Worm (Caenorhabditis elegans) whole organism, young adult: ENCODE measurements around the gene srlf-27.
A peak's percentile ranks its signal among the peaks of the same experiment; 100 is the strongest.

Experiments used
- B0035.1 ChIP-seq: sonication (generic microtip); optimal IDR thresholded peaks from 2 replicates; lab custom pipeline; 2016; ENCODE audit warnings: missing genetic modification characterization, mild to moderate bottlenecking, missing compliant biosample characterization, missing genotype, missing genetic modification reagents
- B0336.3 ChIP-seq: fragments of 200-800 bp; sonication (Bioruptor generic); IDR thresholded peaks from 2 replicates; pipeline ENCODE4 v1.3.6; 2022; ENCODE audit warnings: missing genetic modification characterization, missing compliant biosample characterization
- C06A6.2 ChIP-seq: fragments of 200-800 bp; sonication (Bioruptor generic); conservative IDR thresholded peaks from 2 replicates; pipeline ENCODE4 v1.3.6; 2022; ENCODE audit warnings: missing genetic modification characterization, missing compliant biosample characterization
- F10E7.11 ChIP-seq: sonication (generic microtip); optimal IDR thresholded peaks from 2 replicates; lab custom pipeline; 2017; ENCODE audit warnings: mild to moderate bottlenecking, missing genetic modification characterization, moderate library complexity, missing compliant biosample characterization
- F37B4.10 ChIP-seq: fragments of 200-800 bp; sonication (Bioruptor generic); IDR thresholded peaks from 2 replicates; pipeline ENCODE4 v1.3.6; 2022; ENCODE audit warnings: missing genetic modification characterization, missing compliant biosample characterization
- F39B2.1 ChIP-seq: fragments of 200-800 bp; sonication (Bioruptor generic); IDR thresholded peaks from 2 replicates; pipeline ENCODE4 v1.3.6; 2022; ENCODE audit warnings: missing genetic modification reagents, missing genetic modification characterization, missing compliant biosample characterization
- F57A8.1 ChIP-seq: fragments of 200-800 bp; sonication (Bioruptor generic); optimal IDR thresholded peaks from 2 replicates; lab custom pipeline; 2018; ENCODE audit warnings: mild to moderate bottlenecking, missing genetic modification characterization, moderate library complexity, missing compliant biosample characterization
- Y53F4B.3 ChIP-seq: fragments of 200-800 bp; sonication (Bioruptor generic); IDR thresholded peaks from 2 replicates; pipeline ENCODE4 v1.3.6; 2022; ENCODE audit warnings: missing genetic modification reagents, missing genetic modification characterization, missing compliant biosample characterization
- Y95B8A.8 ChIP-seq: fragments of 200-800 bp; sonication (Bioruptor generic); IDR thresholded peaks from 2 replicates; pipeline ENCODE4 v1.3.6; 2022; ENCODE audit warnings: missing genetic modification reagents, missing genetic modification characterization, missing compliant biosample characterization
- akir-1 ChIP-seq: fragments of 200-800 bp; sonication (Bioruptor generic); optimal IDR thresholded peaks from 2 replicates; lab custom pipeline; 2018; ENCODE audit warnings: mild to moderate bottlenecking, missing genetic modification characterization, moderate library complexity, missing compliant biosample characterization
- ama-1 ChIP-seq, 3 experiments: fragments of 150-350 bp in 1 of 3; sonication (generic microtip) in 2 of 3; optimal IDR thresholded peaks; 2 replicates each; lab custom pipeline; 2014 to 2018; ENCODE audit warnings: missing biosample characterization in 2 of 3, missing genetic modification characterization in 2 of 3, missing genetic modification reagents in 2 of 3
- attf-6 ChIP-seq: fragments of 200-800 bp; sonication (Bioruptor generic); IDR thresholded peaks from 2 replicates; pipeline ENCODE4 v1.3.6; 2022; ENCODE audit warnings: missing genetic modification reagents, missing genetic modification characterization, missing compliant biosample characterization
- bed-1 ChIP-seq: fragments of 200-800 bp; sonication (Bioruptor generic); IDR thresholded peaks from 2 replicates; pipeline ENCODE4 v1.3.6; 2022; ENCODE audit warnings: missing genetic modification reagents, missing genetic modification characterization, missing compliant biosample characterization
- ccch-3 ChIP-seq: fragments of 200-800 bp; sonication (Bioruptor generic); optimal IDR thresholded peaks from 2 replicates; lab custom pipeline; 2018; ENCODE audit warnings: mild to moderate bottlenecking, missing genetic modification characterization, missing compliant biosample characterization
- ceh-100 ChIP-seq: fragments of 200-800 bp; sonication (Bioruptor generic); IDR thresholded peaks from 2 replicates; pipeline ENCODE4 v1.3.6; 2022; ENCODE audit warnings: missing genetic modification reagents, missing genetic modification characterization, missing compliant biosample characterization
- ceh-58 ChIP-seq: fragments of 200-800 bp; sonication (Bioruptor generic); IDR thresholded peaks from 2 replicates; pipeline ENCODE4 v1.3.6; 2022; ENCODE audit warnings: missing genetic modification characterization, missing compliant biosample characterization
- die-1 ChIP-seq: sonication (generic microtip); optimal IDR thresholded peaks from 2 replicates; lab custom pipeline; 2016; ENCODE audit warnings: missing genotype, mild to moderate bottlenecking, missing genetic modification characterization, missing compliant biosample characterization
- dox-1 ChIP-seq: fragments of 200-800 bp; sonication (Bioruptor generic); IDR thresholded peaks from 2 replicates; pipeline ENCODE4 v1.3.6; 2022; ENCODE audit warnings: missing genetic modification reagents, missing genetic modification characterization, missing compliant biosample characterization
- ekl-4 ChIP-seq: fragments of 200-800 bp; sonication (Bioruptor generic); IDR thresholded peaks from 2 replicates; pipeline ENCODE4 v1.3.6; 2022; ENCODE audit warnings: missing genetic modification reagents, missing genetic modification characterization, missing compliant biosample characterization
- fkh-3 ChIP-seq: sonication (generic microtip); optimal IDR thresholded peaks from 2 replicates; lab custom pipeline; 2016; ENCODE audit warnings: mild to moderate bottlenecking, missing genetic modification characterization, missing compliant biosample characterization
- gei-17 ChIP-seq: fragments of 200-800 bp; sonication (Bioruptor generic); optimal IDR thresholded peaks from 2 replicates; lab custom pipeline; 2018; ENCODE audit warnings: mild to moderate bottlenecking, missing genetic modification characterization, missing compliant biosample characterization
- him-1 ChIP-seq: sonication (generic microtip); optimal IDR thresholded peaks from 2 replicates; lab custom pipeline; 2016; ENCODE audit warnings: missing genotype, missing genetic modification reagents, missing genetic modification characterization, missing compliant biosample characterization
- hrde-1 ChIP-seq: sonication (generic microtip); optimal IDR thresholded peaks from 2 replicates; lab custom pipeline; 2016; ENCODE audit warnings: missing genetic modification characterization, mild to moderate bottlenecking, missing compliant biosample characterization, moderate library complexity, missing genotype, missing genetic modification reagents, borderline replicate concordance
- lag-1 ChIP-seq: fragments of 200-800 bp; sonication (Bioruptor generic); IDR thresholded peaks from 2 replicates; pipeline ENCODE4 v1.3.6; 2022; ENCODE audit warnings: missing genetic modification reagents, missing genetic modification characterization, missing compliant biosample characterization
- lin-54 ChIP-seq: fragments of 200-800 bp; sonication (Bioruptor generic); optimal IDR thresholded peaks from 2 replicates; lab custom pipeline; 2018; ENCODE audit warnings: mild to moderate bottlenecking, missing genetic modification characterization, missing compliant biosample characterization
- lsl-1 ChIP-seq: fragments of 200-800 bp; sonication (Bioruptor generic); optimal IDR thresholded peaks from 2 replicates; lab custom pipeline; 2018; ENCODE audit warnings: mild to moderate bottlenecking, missing genetic modification characterization, moderate library complexity, missing compliant biosample characterization
- mcd-1 ChIP-seq: fragments of 200-800 bp; sonication (Bioruptor generic); IDR thresholded peaks from 2 replicates; pipeline ENCODE4 v1.3.6; 2022; ENCODE audit warnings: missing genetic modification reagents, missing genetic modification characterization, missing compliant biosample characterization
- mes-4 ChIP-seq: sonication (generic microtip); optimal IDR thresholded peaks from 2 replicates; lab custom pipeline; 2016; ENCODE audit warnings: missing genotype, missing genetic modification characterization, missing compliant biosample characterization
- nhr-80 ChIP-seq: sonication (generic microtip); optimal IDR thresholded peaks from 2 replicates; lab custom pipeline; 2016; ENCODE audit warnings: missing genetic modification characterization, missing compliant biosample characterization
- nhr-90 ChIP-seq: sonication (generic microtip); optimal IDR thresholded peaks from 2 replicates; lab custom pipeline; 2016; ENCODE audit warnings: missing genotype, mild to moderate bottlenecking, missing genetic modification characterization, missing compliant biosample characterization
- pha-4 ChIP-seq: fragments of 150-350 bp; sonication (generic microtip); optimal IDR thresholded peaks from 2 replicates; lab custom pipeline; 2014; ENCODE audit warnings: missing biosample characterization, missing genetic modification reagents, missing genetic modification characterization
- rcor-1 ChIP-seq: fragments of 200-800 bp; sonication (Bioruptor generic); IDR thresholded peaks from 2 replicates; pipeline ENCODE4 v1.3.6; 2022; ENCODE audit warnings: missing genetic modification reagents, missing genetic modification characterization, missing compliant biosample characterization
- rpc-1 ChIP-seq, 2 experiments: fragments of 150-350 bp in 1 of 2; sonication (generic microtip) in 1 of 2; optimal IDR thresholded peaks; 2 replicates each; lab custom pipeline; 2014 to 2018; ENCODE audit warnings: missing biosample characterization in 1 of 2, missing genetic modification characterization in 1 of 2, missing genetic modification reagents in 1 of 2, missing genotype in 1 of 2
- sdz-38 ChIP-seq: sonication (generic microtip); optimal IDR thresholded peaks from 2 replicates; lab custom pipeline; 2016; ENCODE audit warnings: missing genotype, missing genetic modification characterization, missing compliant biosample characterization
- snpc-1.3 ChIP-seq: sonication (generic microtip); optimal IDR thresholded peaks from 2 replicates; lab custom pipeline; 2017; ENCODE audit warnings: missing genetic modification characterization, mild to moderate bottlenecking, missing compliant biosample characterization, antibody characterized with exemption, moderate library complexity, missing genotype, missing genetic modification reagents; ENCODE audit not compliant: insufficient read depth
- snpc-4 ChIP-seq, 5 experiments: fragments of 150-350 bp in 1 of 5; sonication (generic microtip) in 4 of 5; optimal IDR thresholded peaks; 2 replicates each; lab custom pipeline; 2014 to 2018; ENCODE audit warnings: missing genetic modification characterization in 5 of 5, missing biosample characterization in 3 of 5, antibody characterized with exemption in 2 of 5, mild to moderate bottlenecking in 2 of 5, missing compliant biosample characterization in 2 of 5, missing genotype in 2 of 5, moderate library complexity in 2 of 5, missing genetic modification reagents in 1 of 5
- zfh-2 ChIP-seq: fragments of 200-800 bp; sonication (Bioruptor generic); conservative IDR thresholded peaks from 2 replicates; pipeline ENCODE4 v1.3.6; 2022; ENCODE audit warnings: missing genetic modification reagents, missing genetic modification characterization, missing compliant biosample characterization
- ztf-3 ChIP-seq: fragments of 200-800 bp; sonication (Bioruptor generic); optimal IDR thresholded peaks from 2 replicates; lab custom pipeline; 2018; ENCODE audit warnings: mild to moderate bottlenecking, missing genetic modification characterization, missing compliant biosample characterization

The srlf-27 gene

ce11 chrIV:14621117-14621516, 16.4 kb upstream of the srlf-27 start:
- TF ChIP-seq gei-17 (GFP tag; lab: Kevin White, UChicago), result no peak
- no peak for TF ChIP-seq nhr-80 (tag; lab: Kevin White, UChicago)
- no peak for TF ChIP-seq Y95B8A.8 (GFP tag; lab: Robert Waterston, UW)
- no peak for TF ChIP-seq mcd-1 (GFP tag; lab: Robert Waterston, UW)
- TF ChIP-seq B0035.1, result no peak
- TF ChIP-seq ccch-3 (GFP tag; lab: Kevin White, UChicago), result no peak
- TF ChIP-seq rcor-1 (GFP tag; lab: Robert Waterston, UW), result no peak
- TF ChIP-seq akir-1 (GFP tag; lab: Kevin White, UChicago), result no peak
- no peak for TF ChIP-seq attf-6 (GFP tag; lab: Robert Waterston, UW)
- TF ChIP-seq F37B4.10 (GFP tag; lab: Robert Waterston, UW), result no peak
- no peak for TF ChIP-seq F10E7.11
- no peak for TF ChIP-seq ama-1 (optimal IDR thresholded peaks at IDR 0.05; lab: Kevin White, UChicago)
- no peak for TF ChIP-seq ama-1 (GFP tag; optimal IDR thresholded peaks at IDR 0.05; lab: Kevin White, UChicago)
- TF ChIP-seq ztf-3 (GFP tag; lab: Kevin White, UChicago), result no peak
- TF ChIP-seq B0336.3, result no peak
- TF ChIP-seq bed-1 (GFP tag; lab: Robert Waterston, UW), result no peak
- TF ChIP-seq, all 124 proteins: peak for 0

ce11 chrIV:14622109-14622508, 15.4 kb upstream of the srlf-27 start:
- TF ChIP-seq F57A8.1 (GFP tag; lab: Kevin White, UChicago), result no peak
- TF ChIP-seq rpc-1 (optimal IDR thresholded peaks at IDR 0.05; lab: Kevin White, UChicago), result no peak
- no peak for TF ChIP-seq rpc-1 (tag; optimal IDR thresholded peaks at IDR 0.05; lab: Kevin White, UChicago)
- TF ChIP-seq Y53F4B.3, result no peak
- TF ChIP-seq zfh-2, result peak; percentile 74
- no peak for TF ChIP-seq F10E7.11
- TF ChIP-seq dox-1 (GFP tag; lab: Robert Waterston, UW), result 0 out of 2 replicates have a peak, but pooled peaks have one; percentile 33
- TF ChIP-seq ekl-4 (GFP tag; lab: Robert Waterston, UW), result 0 out of 2 replicates have a peak, but pooled peaks have one; percentile 4
- TF ChIP-seq die-1, result peak; percentile 10
- TF ChIP-seq C06A6.2 (GFP tag; lab: Robert Waterston, UW), result no peak
- TF ChIP-seq, all 124 proteins: peak for 4

ce11 chrIV:14631726-14632125, 5.8 kb upstream of the srlf-27 start:
- no peak for TF ChIP-seq snpc-4 (GFP tag; optimal IDR thresholded peaks at IDR 0.05; lab: Kevin White, UChicago)
- peak in 1 of 4 experiments; percentile 56 for TF ChIP-seq snpc-4 (tag; optimal IDR thresholded peaks at IDR 0.05; lab: Kevin White, UChicago)
- peak; percentile 58 for TF ChIP-seq attf-6 (GFP tag; lab: Robert Waterston, UW)
- no peak for TF ChIP-seq hrde-1 (tag; lab: Kevin White, UChicago)
- TF ChIP-seq, all 124 proteins: peak for 2

- TF ChIP-seq lsl-1 (GFP tag; lab: Kevin White, UChicago) (no peak), ceh-100 (GFP tag; lab: Robert Waterston, UW) (no peak), nhr-90 (no peak), attf-6 (GFP tag; lab: Robert Waterston, UW) (no peak), ceh-58 (GFP tag; lab: Robert Waterston, UW) (no peak), fkh-3 (tag; lab: Kevin White, UChicago) (no peak), snpc-1.3 (tag; lab: Kevin White, UChicago) (no peak), pha-4 (tag; lab: Kevin White, UChicago) (no peak), lin-54 (GFP tag; lab: Kevin White, UChicago) (no peak), him-1 (tag; lab: Kevin White, UChicago) (no peak), ekl-4 (GFP tag; lab: Robert Waterston, UW) (no peak), F39B2.1 (no peak), sdz-38 (tag; lab: Kevin White, UChicago) (no peak), zfh-2 (no peak), mes-4 (tag; lab: Kevin White, UChicago) (no peak), lag-1 (GFP tag; lab: Robert Waterston, UW) (no peak)
Observed at ce11 chrIV:14632799-14633198, 4.7 kb upstream of the srlf-27 start, which contains the start of gene irld-4. Gene irld-4, plus strand, starts transcription at chrIV:14633099.
